Worm (Caenorhabditis elegans): ENCODE measurements around the gene srh-185.

srh-185 gene

DNA sequence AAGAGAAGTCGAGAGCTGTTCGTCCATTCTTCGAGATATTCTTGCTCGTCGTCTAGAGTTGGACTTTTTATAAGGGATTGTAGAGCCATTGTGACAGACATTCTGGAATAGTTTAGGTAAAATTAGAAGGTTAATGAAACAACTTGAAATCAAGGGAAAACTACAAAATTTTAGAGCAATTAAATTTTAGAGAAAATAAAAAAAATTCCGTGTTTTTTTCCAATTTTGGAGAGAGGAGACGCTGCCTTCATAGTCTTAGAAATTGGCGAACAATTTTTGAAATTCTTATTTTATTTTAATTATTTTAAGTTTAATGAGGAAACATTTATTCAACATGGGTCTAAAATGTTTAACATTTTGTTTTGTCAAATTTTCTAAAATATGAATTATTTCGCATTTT is 5.5 kb downstream of the srh-185 start, which contains the start of gene C50H11.13:
Gene C50H11.13, minus strand, starts transcription at position 101 of the 400 bp plus-strand sequence.
- TF ChIP-seq nhr-90 (tag; optimal IDR thresholded peaks at IDR 0.05; ENCODE audit: poor library complexity) (no peak), xbp-1 (tag; optimal IDR thresholded peaks at IDR 0.05) (no peak), mep-1 (tag; optimal IDR thresholded peaks at IDR 0.05) (no peak), egl-27 (tag; optimal IDR thresholded peaks at IDR 0.05) (no peak), nhr-20 (tag; optimal IDR thresholded peaks at IDR 0.05) (no peak), nhr-77 (tag; optimal IDR thresholded peaks at IDR 0.05) (no peak), ama-1 (optimal IDR thresholded peaks at IDR 0.05) (no peak), aha-1 (tag; optimal IDR thresholded peaks at IDR 0.05) (no peak), fkh-10 (GFP tag; optimal IDR thresholded peaks at IDR 0.05) (no peak), nhr-84 (tag; optimal IDR thresholded peaks at IDR 0.05) (no peak), vab-15 (tag; optimal IDR thresholded peaks at IDR 0.05) (no peak), lin-39 (tag; optimal IDR thresholded peaks at IDR 0.05) (no peak), snu-23 (GFP tag; optimal IDR thresholded peaks at IDR 0.05) (no peak), egl-13 (tag; optimal IDR thresholded peaks at IDR 0.05) (no peak), pax-3 (tag; optimal IDR thresholded peaks at IDR 0.05) (no peak), lin-14 (GFP tag; optimal IDR thresholded peaks at IDR 0.05) (no peak)

DNA sequence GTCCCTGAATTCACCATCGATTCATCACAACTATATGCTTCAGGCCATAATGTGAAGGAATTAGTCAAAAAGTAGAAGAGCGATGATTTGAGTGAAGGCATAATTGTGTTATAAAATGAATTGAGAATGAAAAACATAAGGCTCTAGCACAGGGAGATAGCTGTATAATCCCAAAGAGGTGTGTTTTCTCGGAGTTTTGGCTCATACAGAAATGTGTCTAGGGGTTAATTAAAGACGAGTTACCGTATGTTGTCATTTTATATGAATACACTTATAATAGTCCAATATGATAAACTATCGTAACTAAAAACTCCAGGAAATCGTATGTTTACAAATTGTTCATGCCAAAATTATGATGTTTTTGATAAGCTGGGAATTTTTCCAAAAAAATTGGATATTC is 14.8 kb downstream of the srh-185 start, which contains the start of gene srt-5:
Gene srt-5, minus strand, starts transcription at position 101 of the 400 bp plus-strand sequence.
- no peak for TF ChIP-seq nhr-11 (tag; optimal IDR thresholded peaks at IDR 0.05)

DNA sequence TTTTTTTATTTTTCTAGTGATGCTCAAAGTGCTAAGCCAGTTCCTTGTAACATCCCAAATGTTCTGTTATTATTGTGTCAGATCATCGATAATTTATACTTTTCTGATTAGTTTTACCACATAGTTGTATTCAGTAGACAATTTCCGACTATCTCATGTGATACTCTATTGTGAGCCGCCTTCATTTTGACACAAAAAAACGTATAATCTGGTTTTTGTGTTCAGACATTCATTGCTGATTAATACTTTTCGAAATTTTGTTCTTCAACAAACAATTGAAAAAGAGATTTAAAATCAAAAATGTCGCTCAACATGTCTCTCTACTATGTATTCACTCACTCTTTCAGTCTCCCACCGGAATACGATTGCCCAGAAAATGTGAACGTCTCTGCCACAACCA is 15.4 kb downstream of the srh-185 start, which contains the start of gene srt-7:
Gene srt-7, plus strand, starts transcription at position 301 of the 400 bp plus-strand sequence.
- TF ChIP-seq tbx-2 (tag; optimal IDR thresholded peaks at IDR 0.05), result no peak
- TF ChIP-seq elt-3 (tag; optimal IDR thresholded peaks at IDR 0.05), result no peak
- no peak for TF ChIP-seq F16B12.6 (tag; optimal IDR thresholded peaks at IDR 0.05)
- TF ChIP-seq mef-2 (tag; optimal IDR thresholded peaks at IDR 0.05), result no peak
- no peak for TF ChIP-seq unc-98 (GFP tag; IDR thresholded peaks at IDR 0.05)
- TF ChIP-seq hlh-4 (tag; optimal IDR thresholded peaks at IDR 0.05), result no peak
- TF ChIP-seq egl-13 (tag; optimal IDR thresholded peaks at IDR 0.05), result no peak
- TF ChIP-seq unc-86 (tag; optimal IDR thresholded peaks at IDR 0.05), result no peak
- no peak for TF ChIP-seq vab-15 (tag; optimal IDR thresholded peaks at IDR 0.05)
- no peak for TF ChIP-seq ztf-4 (tag; optimal IDR thresholded peaks at IDR 0.05)
- TF ChIP-seq mdl-1 (tag; optimal IDR thresholded peaks at IDR 0.05), result no peak
- no peak for TF ChIP-seq egl-27 (tag; optimal IDR thresholded peaks at IDR 0.05)
- no peak for TF ChIP-seq ztf-11 (tag; optimal IDR thresholded peaks at IDR 0.05)
- no peak for TF ChIP-seq nhr-19 (GFP tag; conservative IDR thresholded peaks at IDR 0.05)
- no peak for TF ChIP-seq nhr-85 (tag)
- TF ChIP-seq isw-1 (GFP tag; IDR thresholded peaks at IDR 0.05), result no peak
- TF ChIP-seq unc-62 (GFP tag; optimal IDR thresholded peaks at IDR 0.05), result no peak
- no peak for TF ChIP-seq swsn-7 (tag; optimal IDR thresholded peaks at IDR 0.05)

DNA sequence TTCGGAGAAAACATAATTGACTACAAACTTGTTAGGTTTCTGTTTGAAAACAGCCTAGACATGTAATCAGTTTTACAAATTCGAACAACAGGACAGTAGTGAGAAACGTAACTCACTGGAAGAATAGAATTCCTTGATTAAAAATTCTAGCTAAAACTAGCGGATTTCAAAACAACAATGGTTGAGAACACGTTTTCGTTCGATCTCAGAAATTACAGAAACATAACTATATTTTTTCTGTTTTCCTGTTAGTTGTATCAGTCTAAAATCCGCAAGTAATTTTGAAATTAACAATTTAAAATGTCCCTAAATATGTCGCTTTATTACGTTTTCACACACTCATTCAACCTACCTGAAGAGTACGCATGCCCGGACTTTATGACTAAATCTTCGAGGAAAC is 20.2 kb downstream of the srh-185 start, which contains the start of gene srt-8:
Gene srt-8, plus strand, starts transcription at position 301 of the 400 bp plus-strand sequence.
- TF ChIP-seq hlh-17 (GFP tag; optimal IDR thresholded peaks at IDR 0.05; ENCODE audit: borderline replicate concordance) (no peak), lin-15B (tag; optimal IDR thresholded peaks at IDR 0.05) (no peak), jun-1 (tag; optimal IDR thresholded peaks at IDR 0.05) (no peak), snu-23 (GFP tag; optimal IDR thresholded peaks at IDR 0.05) (no peak), hpl-2 (GFP tag; optimal IDR thresholded peaks at IDR 0.05) (no peak), fkh-4 (tag; optimal IDR thresholded peaks at IDR 0.05; ENCODE audit: borderline replicate concordance) (no peak), nhr-76 (tag; optimal IDR thresholded peaks at IDR 0.05) (no peak), pax-3 (tag; optimal IDR thresholded peaks at IDR 0.05) (no peak), C16A3.4 (tag; optimal IDR thresholded peaks at IDR 0.05) (no peak), ceh-82 (tag; optimal IDR thresholded peaks at IDR 0.05) (no peak), sptf-1 (tag; optimal IDR thresholded peaks at IDR 0.05) (no peak), unc-130 (tag; optimal IDR thresholded peaks at IDR 0.05) (no peak), sup-37 (GFP tag; optimal IDR thresholded peaks at IDR 0.05) (no peak), unc-62 (GFP tag; optimal IDR thresholded peaks at IDR 0.05) (no peak), nhr-28 (tag; optimal IDR thresholded peaks at IDR 0.05) (no peak), blmp-1 (tag; optimal IDR thresholded peaks at IDR 0.05) (no peak), sox-4 (tag; optimal IDR thresholded peaks at IDR 0.05) (no peak)
